Worm (Caenorhabditis elegans) whole organism, young adult: Measurements from ENCODE around the gene nhr-246.
A peak's percentile ranks its signal among the peaks of the same experiment; 100 is the strongest.

Experiments
- B0336.3 ChIP-seq: fragments of 200-800 bp; sonication (Bioruptor generic); IDR thresholded peaks from 2 replicates; pipeline ENCODE4 v1.3.6; 2022; ENCODE audit warnings: missing genetic modification characterization, missing compliant biosample characterization
- C06A6.2 ChIP-seq: fragments of 200-800 bp; sonication (Bioruptor generic); conservative IDR thresholded peaks from 2 replicates; pipeline ENCODE4 v1.3.6; 2022; ENCODE audit warnings: missing genetic modification characterization, missing compliant biosample characterization
- F22D6.2 ChIP-seq: sonication (generic microtip); optimal IDR thresholded peaks from 2 replicates; lab custom pipeline; 2016; ENCODE audit warnings: mild to moderate bottlenecking, missing genetic modification characterization, missing compliant biosample characterization
- F37B4.10 ChIP-seq: fragments of 200-800 bp; sonication (Bioruptor generic); IDR thresholded peaks from 2 replicates; pipeline ENCODE4 v1.3.6; 2022; ENCODE audit warnings: missing genetic modification characterization, missing compliant biosample characterization
- F49E8.2 ChIP-seq: sonication (generic microtip); optimal IDR thresholded peaks from 3 replicates; lab custom pipeline; 2017; ENCODE audit warnings: missing genetic modification characterization, mild to moderate bottlenecking, missing compliant biosample characterization, antibody characterized with exemption, moderate library complexity; ENCODE audit not compliant: insufficient read depth
- T26A5.8 ChIP-seq: sonication (generic microtip); optimal IDR thresholded peaks from 2 replicates; lab custom pipeline; 2016; ENCODE audit warnings: missing genetic modification characterization, missing compliant biosample characterization
- Y53G8AR.9 ChIP-seq: fragments of 200-800 bp; sonication (Bioruptor generic); conservative IDR thresholded peaks from 2 replicates; pipeline ENCODE4 v1.3.6; 2022; ENCODE audit warnings: missing genetic modification reagents, missing genetic modification characterization, missing compliant biosample characterization
- ama-1 ChIP-seq, 3 experiments: fragments of 150-350 bp in 1 of 3; sonication (generic microtip) in 2 of 3; optimal IDR thresholded peaks; 2 replicates each; lab custom pipeline; 2014 to 2018; ENCODE audit warnings: missing biosample characterization in 2 of 3, missing genetic modification characterization in 2 of 3, missing genetic modification reagents in 2 of 3
- atf-7 ChIP-seq: sonication (generic microtip); optimal IDR thresholded peaks from 2 replicates; lab custom pipeline; 2017; ENCODE audit warnings: mild to moderate bottlenecking, missing genetic modification characterization, missing compliant biosample characterization
- bed-1 ChIP-seq: fragments of 200-800 bp; sonication (Bioruptor generic); IDR thresholded peaks from 2 replicates; pipeline ENCODE4 v1.3.6; 2022; ENCODE audit warnings: missing genetic modification reagents, missing genetic modification characterization, missing compliant biosample characterization
- ccch-3 ChIP-seq: fragments of 200-800 bp; sonication (Bioruptor generic); optimal IDR thresholded peaks from 2 replicates; lab custom pipeline; 2018; ENCODE audit warnings: mild to moderate bottlenecking, missing genetic modification characterization, missing compliant biosample characterization
- cebp-1 ChIP-seq, 2 experiments: fragments of 200-800 bp in 1 of 2; sonication (Bioruptor generic) in 1 of 2; sonication (generic microtip) in 1 of 2; IDR thresholded peaks in 1 of 2; optimal IDR thresholded peaks in 1 of 2; 2 replicates each; pipeline versions ENCODE4 v1.3.6 to Lab custom; 2017 to 2022; ENCODE audit warnings: missing compliant biosample characterization in 2 of 2, missing genetic modification characterization in 2 of 2, mild to moderate bottlenecking in 1 of 2, missing genetic modification reagents in 1 of 2, moderate library complexity in 1 of 2
- cebp-2 ChIP-seq: fragments of 200-800 bp; sonication (Bioruptor generic); IDR thresholded peaks from 2 replicates; pipeline ENCODE4 v1.3.6; 2022; ENCODE audit warnings: missing genetic modification characterization, missing compliant biosample characterization
- ceh-40 ChIP-seq: fragments of 200-800 bp; sonication (Bioruptor generic); IDR thresholded peaks from 2 replicates; pipeline ENCODE4 v1.3.6; 2022; ENCODE audit warnings: missing genetic modification characterization, missing compliant biosample characterization
- ceh-91 ChIP-seq: fragments of 200-800 bp; sonication (Bioruptor generic); IDR thresholded peaks from 2 replicates; pipeline ENCODE4 v1.3.6; 2022; ENCODE audit warnings: missing genetic modification reagents, missing genetic modification characterization, missing compliant biosample characterization
- chd-7 ChIP-seq: sonication (generic microtip); optimal IDR thresholded peaks from 2 replicates; lab custom pipeline; 2016; ENCODE audit warnings: mild to moderate bottlenecking, missing genetic modification characterization, moderate library complexity, missing compliant biosample characterization
- die-1 ChIP-seq: sonication (generic microtip); optimal IDR thresholded peaks from 2 replicates; lab custom pipeline; 2016; ENCODE audit warnings: missing genotype, mild to moderate bottlenecking, missing genetic modification characterization, missing compliant biosample characterization
- dpff-1 ChIP-seq: sonication (generic microtip); optimal IDR thresholded peaks from 2 replicates; lab custom pipeline; 2017; ENCODE audit warnings: mild to moderate bottlenecking, missing genetic modification characterization, missing compliant biosample characterization
- efl-1 ChIP-seq: fragments of 150-350 bp; optimal IDR thresholded peaks from 2 replicates; lab custom pipeline; 2014; ENCODE audit warnings: missing biosample characterization, missing genetic modification reagents, missing genetic modification characterization
- hlh-12 ChIP-seq: sonication (generic microtip); optimal IDR thresholded peaks from 2 replicates; lab custom pipeline; 2016; ENCODE audit warnings: missing genetic modification characterization, missing compliant biosample characterization
- hlh-26 ChIP-seq: fragments of 200-800 bp; sonication (Bioruptor generic); conservative IDR thresholded peaks from 2 replicates; pipeline ENCODE4 v1.3.6; 2022; ENCODE audit warnings: missing genetic modification reagents, missing genetic modification characterization, missing compliant biosample characterization
- hmg-1.2 ChIP-seq: fragments of 200-800 bp; sonication (Bioruptor generic); IDR thresholded peaks from 2 replicates; pipeline ENCODE4 v1.3.6; 2022; ENCODE audit warnings: missing genetic modification reagents, missing genetic modification characterization, missing compliant biosample characterization
- hrde-1 ChIP-seq: sonication (generic microtip); optimal IDR thresholded peaks from 2 replicates; lab custom pipeline; 2016; ENCODE audit warnings: missing genetic modification characterization, mild to moderate bottlenecking, missing compliant biosample characterization, moderate library complexity, missing genotype, missing genetic modification reagents, borderline replicate concordance
- lag-1 ChIP-seq: fragments of 200-800 bp; sonication (Bioruptor generic); IDR thresholded peaks from 2 replicates; pipeline ENCODE4 v1.3.6; 2022; ENCODE audit warnings: missing genetic modification reagents, missing genetic modification characterization, missing compliant biosample characterization
- let-607 ChIP-seq, 2 experiments: fragments of 200-800 bp in 1 of 2; sonication (Bioruptor generic) in 1 of 2; sonication (generic microtip) in 1 of 2; optimal IDR thresholded peaks; 2 replicates each; lab custom pipeline; 2016 to 2018; ENCODE audit warnings: mild to moderate bottlenecking in 2 of 2, missing compliant biosample characterization in 2 of 2, missing genetic modification characterization in 2 of 2, moderate library complexity in 2 of 2, missing genotype in 1 of 2
- lin-35 ChIP-seq, 3 experiments: fragments of 150-350 bp in 2 of 3; sonication (generic microtip) in 1 of 3; optimal IDR thresholded peaks; 2 replicates each; lab custom pipeline; 2014 to 2018; ENCODE audit warnings: missing biosample characterization in 3 of 3, missing genetic modification characterization in 3 of 3, missing genetic modification reagents in 3 of 3
- lin-40 ChIP-seq: sonication (generic microtip); optimal IDR thresholded peaks from 2 replicates; lab custom pipeline; 2016; ENCODE audit warnings: missing genetic modification characterization, mild to moderate bottlenecking, missing compliant biosample characterization, missing genotype, missing genetic modification reagents
- lsy-27 ChIP-seq: sonication (generic microtip); optimal IDR thresholded peaks from 2 replicates; lab custom pipeline; 2017; ENCODE audit warnings: missing genetic modification characterization, mild to moderate bottlenecking, missing compliant biosample characterization, antibody characterized with exemption, missing genotype, borderline replicate concordance; ENCODE audit not compliant: insufficient read depth
- madf-8 ChIP-seq: fragments of 200-800 bp; sonication (Bioruptor generic); conservative IDR thresholded peaks from 2 replicates; pipeline ENCODE4 v1.3.6; 2022; ENCODE audit warnings: missing genetic modification reagents, missing genetic modification characterization, missing compliant biosample characterization
- nfya-2 ChIP-seq: fragments of 200-800 bp; sonication (Bioruptor generic); IDR thresholded peaks from 2 replicates; pipeline ENCODE4 v1.3.6; 2022; ENCODE audit warnings: missing genetic modification reagents, missing genetic modification characterization, missing compliant biosample characterization
- nfyb-1 ChIP-seq: fragments of 200-800 bp; sonication (Bioruptor generic); IDR thresholded peaks from 2 replicates; pipeline ENCODE4 v1.3.6; 2022; ENCODE audit warnings: missing genetic modification reagents, missing genetic modification characterization, missing compliant biosample characterization
- nhr-120 ChIP-seq: fragments of 200-800 bp; sonication (Bioruptor generic); IDR thresholded peaks from 2 replicates; pipeline ENCODE4 v1.3.6; 2022; ENCODE audit warnings: missing genetic modification characterization, missing compliant biosample characterization
- nhr-27 ChIP-seq: fragments of 200-800 bp; sonication (Bioruptor generic); optimal IDR thresholded peaks from 2 replicates; lab custom pipeline; 2018; ENCODE audit warnings: mild to moderate bottlenecking, missing genetic modification characterization, moderate library complexity, missing compliant biosample characterization
- pbrm-1 ChIP-seq: fragments of 200-800 bp; sonication (Bioruptor generic); IDR thresholded peaks from 2 replicates; pipeline ENCODE4 v1.3.6; 2022; ENCODE audit warnings: missing genetic modification reagents, missing genetic modification characterization, missing compliant biosample characterization
- pha-4 ChIP-seq: fragments of 150-350 bp; sonication (generic microtip); optimal IDR thresholded peaks from 2 replicates; lab custom pipeline; 2014; ENCODE audit warnings: missing biosample characterization, missing genetic modification reagents, missing genetic modification characterization
- rpc-1 ChIP-seq, 2 experiments: fragments of 150-350 bp in 1 of 2; sonication (generic microtip) in 1 of 2; optimal IDR thresholded peaks; 2 replicates each; lab custom pipeline; 2014 to 2018; ENCODE audit warnings: missing biosample characterization in 1 of 2, missing genetic modification characterization in 1 of 2, missing genetic modification reagents in 1 of 2, missing genotype in 1 of 2
- sdz-38 ChIP-seq: sonication (generic microtip); optimal IDR thresholded peaks from 2 replicates; lab custom pipeline; 2016; ENCODE audit warnings: missing genotype, missing genetic modification characterization, missing compliant biosample characterization
- ztf-18 ChIP-seq: sonication (generic microtip); optimal IDR thresholded peaks from 2 replicates; lab custom pipeline; 2016; ENCODE audit warnings: missing genotype, mild to moderate bottlenecking, missing genetic modification characterization, missing compliant biosample characterization
- ztf-28 ChIP-seq: fragments of 200-800 bp; sonication (Bioruptor generic); IDR thresholded peaks from 2 replicates; pipeline ENCODE4 v1.3.6; 2022; ENCODE audit warnings: missing genetic modification reagents, missing genetic modification characterization, missing compliant biosample characterization

Gene nhr-246

ce11 chrV:15341404-15341803 is 25.1 kb downstream of the nhr-246 start, which contains the start of gene clec-229:
TSS of gene clec-229 (minus strand) at chrV:15341504.
- TF ChIP-seq F37B4.10 (GFP tag; lab: Robert Waterston, UW) (no peak), nfya-2 (GFP tag; lab: Robert Waterston, UW) (no peak), die-1 (tag; lab: Kevin White, UChicago) (no peak), ztf-28 (GFP tag; lab: Robert Waterston, UW) (no peak), hrde-1 (tag; lab: Kevin White, UChicago) (no peak)

DNA sequence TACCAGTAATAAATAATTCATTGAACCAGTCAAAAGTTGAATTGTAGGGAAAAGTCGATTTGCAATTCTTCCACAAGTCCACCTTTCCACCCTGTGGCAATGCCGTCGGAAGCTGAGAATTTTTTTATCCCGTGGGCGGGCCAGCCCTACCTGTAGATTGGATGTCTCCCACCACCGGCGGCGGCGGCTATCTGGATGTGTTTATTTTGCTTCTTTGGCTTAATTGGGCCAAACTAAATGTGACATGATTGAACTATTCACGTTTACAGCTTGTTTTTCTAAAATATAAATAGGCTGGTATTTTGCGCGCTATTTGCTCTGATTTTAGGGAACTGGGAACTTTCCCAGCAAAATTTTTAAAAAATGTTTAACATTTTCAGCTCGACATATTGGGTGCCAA is 28.2 kb downstream of the nhr-246 start, which contains the start of gene wrt-8:
TSS of gene wrt-8 (minus strand) at position 101 of the 400 bp plus-strand sequence.
- 0 out of 2 replicates have a peak, but pooled peaks have one; percentile 11 for TF ChIP-seq nhr-120 (GFP tag; lab: Robert Waterston, UW)
- TF ChIP-seq lin-35 (GFP tag; optimal IDR thresholded peaks at IDR 0.05; lab: Kevin White, UChicago) = no peak
- TF ChIP-seq T26A5.8 (tag; lab: Kevin White, UChicago) = no peak

DNA sequence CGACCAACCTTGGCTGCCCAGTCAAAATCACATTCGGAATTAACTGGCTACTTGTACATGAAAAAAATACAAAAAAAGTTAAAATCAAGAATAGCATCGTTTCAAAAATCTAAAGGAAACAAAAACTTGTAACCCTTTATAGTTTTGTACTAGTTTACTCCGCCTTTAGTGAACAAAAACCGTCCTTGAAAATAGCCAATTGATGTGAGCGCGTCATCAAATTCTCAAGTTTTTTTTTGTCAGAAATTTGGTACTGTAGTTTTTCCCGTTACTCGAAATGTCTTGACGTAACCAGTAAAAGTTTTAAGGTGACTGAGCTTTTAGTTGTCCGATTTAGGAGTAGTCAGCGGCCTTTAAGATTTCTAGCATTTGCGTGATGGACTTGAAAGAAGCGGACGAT is 31.0 kb downstream of the nhr-246 start, which contains the start of gene C29F3.3:
TSS of gene C29F3.3 (minus strand) at position 101 of the 400 bp plus-strand sequence.
- no peak for TF ChIP-seq chd-7
- TF ChIP-seq hlh-12 (tag; lab: Kevin White, UChicago) = no peak
- no peak for TF ChIP-seq lsy-27 (tag; lab: Kevin White, UChicago)
- TF ChIP-seq sdz-38 = no peak
- no peak for TF ChIP-seq ama-1 (optimal IDR thresholded peaks at IDR 0.05; lab: Kevin White, UChicago)
- no peak for TF ChIP-seq ama-1 (GFP tag; optimal IDR thresholded peaks at IDR 0.05; lab: Kevin White, UChicago)
- TF ChIP-seq madf-8 (GFP tag; lab: Robert Waterston, UW) = no peak
- TF ChIP-seq F22D6.2 (tag; lab: Kevin White, UChicago) = no peak
- TF ChIP-seq Y53G8AR.9 = no peak
- no peak for TF ChIP-seq nhr-27 (tag; lab: Kevin White, UChicago)
- TF ChIP-seq nfyb-1 (GFP tag; lab: Robert Waterston, UW) = no peak
- TF ChIP-seq ztf-28 (GFP tag; lab: Robert Waterston, UW) = no peak
- no peak for TF ChIP-seq ceh-40
- no peak for TF ChIP-seq bed-1
- TF ChIP-seq hmg-1.2 (GFP tag; lab: Robert Waterston, UW) = no peak
- TF ChIP-seq ztf-18 (tag; lab: Kevin White, UChicago) = no peak
- TF ChIP-seq ceh-91 (GFP tag; lab: Robert Waterston, UW) = no peak
- TF ChIP-seq, all 124 proteins: peak for 0

DNA sequence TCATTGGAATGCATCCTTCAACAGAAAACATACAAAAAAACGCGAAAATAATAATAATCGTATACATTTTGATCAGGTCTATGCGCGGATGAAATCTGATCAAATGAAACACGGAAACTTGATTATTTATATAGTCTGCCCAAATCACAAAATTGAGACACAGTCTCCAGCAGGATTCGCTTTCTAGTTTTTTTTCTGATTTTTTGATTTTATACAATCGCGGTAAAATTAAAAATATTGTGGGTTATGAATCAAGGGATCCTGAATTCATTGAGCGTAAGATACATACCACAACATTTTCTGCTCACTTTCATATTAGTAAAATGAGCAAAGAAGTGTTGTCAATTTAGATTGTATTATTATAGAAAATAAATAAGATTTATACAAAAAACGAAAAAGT is 32.8 kb downstream of the nhr-246 start, which contains the start of gene clec-230:
TSS of gene clec-230 (minus strand) at position 101 of the 400 bp plus-strand sequence.
- TF ChIP-seq lin-40 (tag; lab: Kevin White, UChicago) = no peak
- no peak for TF ChIP-seq ccch-3 (GFP tag; lab: Kevin White, UChicago)
- no peak for TF ChIP-seq cebp-2 (GFP tag; lab: Robert Waterston, UW)
- TF ChIP-seq let-607 (tag; optimal IDR thresholded peaks at IDR 0.05; lab: Kevin White, UChicago) = no peak
- TF ChIP-seq hlh-26 (GFP tag; lab: Robert Waterston, UW) = no peak
- TF ChIP-seq C06A6.2 = no peak
- TF ChIP-seq pbrm-1 (GFP tag; lab: Robert Waterston, UW) = no peak
- no peak for TF ChIP-seq F49E8.2 (tag; lab: Kevin White, UChicago)
- no peak for TF ChIP-seq bed-1
- TF ChIP-seq cebp-1 (GFP tag; IDR thresholded peaks at IDR 0.05; lab: Robert Waterston, UW) = no peak
- TF ChIP-seq cebp-1 (tag; optimal IDR thresholded peaks at IDR 0.05; lab: Kevin White, UChicago) = no peak
- no peak for TF ChIP-seq efl-1 (GFP tag; lab: Kevin White, UChicago)
- TF ChIP-seq B0336.3 (GFP tag; lab: Robert Waterston, UW) = no peak
- TF ChIP-seq dpff-1 (tag; lab: Kevin White, UChicago) = no peak
- no peak for TF ChIP-seq atf-7 (tag; lab: Kevin White, UChicago)
- no peak for TF ChIP-seq rpc-1 (optimal IDR thresholded peaks at IDR 0.05; lab: Kevin White, UChicago)
- no peak for TF ChIP-seq rpc-1 (tag; optimal IDR thresholded peaks at IDR 0.05; lab: Kevin White, UChicago)
- no peak for TF ChIP-seq pha-4 (tag; lab: Kevin White, UChicago)
- no peak for TF ChIP-seq lag-1 (GFP tag; lab: Robert Waterston, UW)
- TF ChIP-seq, all 124 proteins: peak for 0
